Worm (Caenorhabditis elegans) whole organism, late embryonic: Measurements from ENCODE around the gene dos-3.

ENCODE experiments used
- C38D4.7 ChIP-seq: fragments of 200-800 bp; sonication (Bioruptor generic); optimal IDR thresholded peaks from 2 replicates; lab custom pipeline; 2018; ENCODE audit warnings: mild to moderate bottlenecking, missing genetic modification characterization, moderate library complexity, missing compliant biosample characterization
- ama-1 ChIP-seq: fragments of 150-350 bp; optimal IDR thresholded peaks from 2 replicates; lab custom pipeline; 2014
- ceh-18 ChIP-seq: sonication (generic microtip); optimal IDR thresholded peaks from 2 replicates; lab custom pipeline; 2016; ENCODE audit warnings: missing genetic modification characterization, missing compliant biosample characterization
- eyg-1 ChIP-seq: sonication (generic microtip); optimal IDR thresholded peaks from 2 replicates; lab custom pipeline; 2016; ENCODE audit warnings: missing genotype, missing genetic modification characterization, missing compliant biosample characterization
- hlh-6 ChIP-seq: sonication (generic microtip); optimal IDR thresholded peaks from 2 replicates; lab custom pipeline; 2016; ENCODE audit warnings: missing genotype, missing genetic modification characterization, missing compliant biosample characterization
- lin-11 ChIP-seq: fragments of 200-800 bp; sonication (Bioruptor generic); optimal IDR thresholded peaks from 2 replicates; lab custom pipeline; 2018; ENCODE audit warnings: mild to moderate bottlenecking, missing genetic modification characterization, missing compliant biosample characterization
- unc-86 ChIP-seq: sonication (generic microtip); optimal IDR thresholded peaks from 2 replicates; lab custom pipeline; 2016; ENCODE audit warnings: missing genetic modification characterization, missing compliant biosample characterization

DNA sequence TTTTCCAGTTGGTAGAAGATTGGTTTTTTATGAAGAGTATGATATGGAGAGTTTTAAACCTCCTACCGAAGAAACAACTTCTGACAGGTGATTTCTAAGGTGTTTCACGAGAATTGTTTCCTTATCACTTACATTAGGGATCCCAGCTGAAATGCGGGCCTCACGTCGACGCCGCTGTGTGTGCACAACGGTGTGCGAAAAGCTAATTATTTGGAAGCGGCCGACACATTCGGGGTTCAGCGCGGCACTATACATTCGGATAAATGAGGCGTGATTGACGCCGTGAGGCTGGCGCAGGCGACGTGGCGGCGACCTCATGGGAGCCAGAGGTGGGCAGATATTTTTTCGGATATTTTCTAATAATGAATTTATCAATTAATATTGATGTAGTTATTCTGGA lies 20.1 kb downstream of the dos-3 start:
- TF ChIP-seq ceh-18 (no peak), ama-1 (no peak), eyg-1 (tag; lab: Kevin White, UChicago) (no peak), C38D4.7 (no peak), unc-86 (tag; lab: Kevin White, UChicago) (no peak), lin-11 (tag; lab: Kevin White, UChicago) (no peak), hlh-6 (tag; lab: Kevin White, UChicago) (no peak)
